Worm (Caenorhabditis elegans) whole organism, L2 larva: ENCODE results near the gene mpz-5.
A peak's percentile ranks its signal among the peaks of the same experiment; 100 is the strongest.

Experiments
- C34F6.9 ChIP-seq: fragments of 150-350 bp; optimal IDR thresholded peaks from 2 replicates; lab custom pipeline; 2014; ENCODE audit warnings: missing biosample characterization, missing genetic modification characterization
- F13H6.1 ChIP-seq: sonication (generic microtip); optimal IDR thresholded peaks from 2 replicates; lab custom pipeline; 2016; ENCODE audit warnings: missing genetic modification characterization, missing compliant biosample characterization
- R02D3.7 ChIP-seq: fragments of 150-350 bp; optimal IDR thresholded peaks from 2 replicates; lab custom pipeline; 2014; ENCODE audit warnings: missing biosample characterization, missing genetic modification characterization
- Y55F3AM.14 ChIP-seq: fragments of 200-800 bp; sonication (Bioruptor generic); optimal IDR thresholded peaks from 2 replicates; lab custom pipeline; 2018; ENCODE audit warnings: mild to moderate bottlenecking, missing genetic modification characterization, missing compliant biosample characterization
- ZK546.5 ChIP-seq: sonication (generic microtip); optimal IDR thresholded peaks from 2 replicates; lab custom pipeline; 2017; ENCODE audit warnings: missing biosample characterization, missing genetic modification characterization
- alr-1 ChIP-seq: fragments of 150-350 bp; optimal IDR thresholded peaks from 2 replicates; lab custom pipeline; 2014; ENCODE audit warnings: missing biosample characterization, missing genetic modification characterization
- aly-2 ChIP-seq: fragments of 150-350 bp; optimal IDR thresholded peaks from 2 replicates; lab custom pipeline; 2014; ENCODE audit warnings: missing biosample characterization, missing genetic modification characterization
- ama-1 ChIP-seq: fragments of 150-350 bp; optimal IDR thresholded peaks from 2 replicates; lab custom pipeline; 2018; ENCODE audit warnings: inconsistent platforms
- blmp-1 ChIP-seq: sonication (generic microtip); optimal IDR thresholded peaks from 2 replicates; lab custom pipeline; 2017; ENCODE audit warnings: missing genetic modification characterization, mild to moderate bottlenecking, missing compliant biosample characterization, antibody characterized with exemption, moderate library complexity; ENCODE audit not compliant: insufficient read depth
- ceh-82 ChIP-seq: fragments of 150-350 bp; optimal IDR thresholded peaks from 2 replicates; lab custom pipeline; 2014; ENCODE audit warnings: missing biosample characterization, missing genetic modification characterization
- crh-2 ChIP-seq: sonication (generic microtip); optimal IDR thresholded peaks from 2 replicates; lab custom pipeline; 2017; ENCODE audit warnings: missing biosample characterization, missing genetic modification characterization
- egl-27 ChIP-seq: sonication (generic microtip); optimal IDR thresholded peaks from 3 replicates; lab custom pipeline; 2017; ENCODE audit warnings: missing biosample characterization, missing genetic modification reagents, missing genetic modification characterization
- elt-1 ChIP-seq: fragments of 150-350 bp; optimal IDR thresholded peaks from 2 replicates; lab custom pipeline; 2014; ENCODE audit warnings: missing biosample characterization, missing genetic modification characterization
- elt-3 ChIP-seq: sonication (generic microtip); optimal IDR thresholded peaks from 2 replicates; lab custom pipeline; 2017; ENCODE audit warnings: missing biosample characterization, missing genetic modification characterization
- fos-1 ChIP-seq: fragments of 150-350 bp; optimal IDR thresholded peaks from 2 replicates; lab custom pipeline; 2014; ENCODE audit warnings: missing biosample characterization, missing genetic modification characterization
- gmeb-1 ChIP-seq: fragments of 150-350 bp; optimal IDR thresholded peaks from 2 replicates; lab custom pipeline; 2014; ENCODE audit warnings: missing biosample characterization, missing genetic modification characterization
- lin-13 ChIP-seq: fragments of 150-350 bp; optimal IDR thresholded peaks from 2 replicates; lab custom pipeline; 2014; ENCODE audit warnings: missing biosample characterization, missing genetic modification reagents, missing genetic modification characterization
- lin-39 ChIP-seq: fragments of 150-350 bp; optimal IDR thresholded peaks from 2 replicates; lab custom pipeline; 2014; ENCODE audit warnings: missing biosample characterization, missing genetic modification reagents, missing genetic modification characterization
- lsy-2 ChIP-seq, 2 experiments: fragments of 150-350 bp in 1 of 2; sonication (generic microtip) in 1 of 2; optimal IDR thresholded peaks; 2 replicates each; lab custom pipeline; 2014 to 2017; ENCODE audit warnings: missing biosample characterization in 2 of 2, missing genetic modification characterization in 2 of 2
- mab-5 ChIP-seq: fragments of 150-350 bp; optimal IDR thresholded peaks from 2 replicates; lab custom pipeline; 2014; ENCODE audit warnings: missing biosample characterization, missing genetic modification characterization
- mdl-1 ChIP-seq, 2 experiments: fragments of 150-350 bp in 1 of 2; sonication (generic microtip) in 1 of 2; optimal IDR thresholded peaks; 2 replicates each; lab custom pipeline; 2017; ENCODE audit warnings: missing biosample characterization in 2 of 2, missing genetic modification characterization in 2 of 2
- nhr-11 ChIP-seq: fragments of 150-350 bp; optimal IDR thresholded peaks from 2 replicates; lab custom pipeline; 2014; ENCODE audit warnings: missing biosample characterization, missing genetic modification characterization
- nhr-12 ChIP-seq: fragments of 150-350 bp; optimal IDR thresholded peaks from 2 replicates; lab custom pipeline; 2014; ENCODE audit warnings: missing biosample characterization, missing genetic modification characterization
- nhr-129 ChIP-seq: fragments of 150-350 bp; optimal IDR thresholded peaks from 2 replicates; lab custom pipeline; 2014; ENCODE audit warnings: missing biosample characterization, missing genetic modification characterization
- nhr-21 ChIP-seq: fragments of 150-350 bp; optimal IDR thresholded peaks from 2 replicates; lab custom pipeline; 2014; ENCODE audit warnings: missing biosample characterization, missing genetic modification characterization
- nhr-23 ChIP-seq: fragments of 150-350 bp; optimal IDR thresholded peaks from 2 replicates; lab custom pipeline; 2014; ENCODE audit warnings: missing biosample characterization, missing genetic modification reagents, missing genetic modification characterization
- nhr-237 ChIP-seq: fragments of 150-350 bp; optimal IDR thresholded peaks from 2 replicates; lab custom pipeline; 2014; ENCODE audit warnings: missing biosample characterization, missing genetic modification characterization
- nhr-25 ChIP-seq: fragments of 150-350 bp; sonication (generic microtip); optimal IDR thresholded peaks from 3 replicates; lab custom pipeline; 2014; ENCODE audit warnings: missing biosample characterization, missing genetic modification characterization
- nhr-77 ChIP-seq: fragments of 150-350 bp; optimal IDR thresholded peaks from 2 replicates; lab custom pipeline; 2014; ENCODE audit warnings: missing biosample characterization, missing genetic modification characterization
- peb-1 ChIP-seq: fragments of 150-350 bp; optimal IDR thresholded peaks from 2 replicates; lab custom pipeline; 2014; ENCODE audit warnings: missing biosample characterization, missing genetic modification characterization
- sem-4 ChIP-seq: fragments of 150-350 bp; optimal IDR thresholded peaks from 2 replicates; lab custom pipeline; 2014; ENCODE audit warnings: missing biosample characterization, missing genetic modification reagents, missing genetic modification characterization
- skn-1 ChIP-seq: sonication (generic microtip); optimal IDR thresholded peaks from 2 replicates; lab custom pipeline; 2017; ENCODE audit warnings: missing biosample characterization, missing genetic modification characterization
- sma-9 ChIP-seq, 2 experiments: fragments of 150-350 bp in 1 of 2; sonication (generic microtip) in 1 of 2; optimal IDR thresholded peaks; 2 replicates each; lab custom pipeline; 2014 to 2016; ENCODE audit warnings: missing genetic modification characterization in 2 of 2, mild to moderate bottlenecking in 1 of 2, missing biosample characterization in 1 of 2, missing compliant biosample characterization in 1 of 2, missing genetic modification reagents in 1 of 2, moderate library complexity in 1 of 2
- snpc-4 ChIP-seq: fragments of 150-350 bp; optimal IDR thresholded peaks from 2 replicates; lab custom pipeline; 2014; ENCODE audit warnings: missing biosample characterization, missing genetic modification characterization
- unc-39 ChIP-seq: fragments of 150-350 bp; optimal IDR thresholded peaks from 2 replicates; lab custom pipeline; 2014; ENCODE audit warnings: missing biosample characterization, missing genetic modification characterization
- unc-55 ChIP-seq: fragments of 150-350 bp; sonication (generic microtip); optimal IDR thresholded peaks from 3 replicates; lab custom pipeline; 2014; ENCODE audit warnings: missing biosample characterization, missing genetic modification reagents, missing genetic modification characterization
- zag-1 ChIP-seq: fragments of 150-350 bp; optimal IDR thresholded peaks from 2 replicates; lab custom pipeline; 2014; ENCODE audit warnings: missing biosample characterization, missing genetic modification characterization
- ztf-1 ChIP-seq: fragments of 200-800 bp; sonication (Bioruptor generic); conservative IDR thresholded peaks from 2 replicates; pipeline ENCODE4 v1.3.6; 2022; ENCODE audit warnings: missing genetic modification characterization, missing compliant biosample characterization
- ztf-11 ChIP-seq: sonication (generic microtip); optimal IDR thresholded peaks from 2 replicates; lab custom pipeline; 2017; ENCODE audit warnings: missing biosample characterization, missing genetic modification characterization
- ztf-4 ChIP-seq: fragments of 150-350 bp; optimal IDR thresholded peaks from 2 replicates; lab custom pipeline; 2014; ENCODE audit warnings: missing biosample characterization, missing genetic modification characterization

The mpz-5 gene

ce11 chrIV:10419896-10420295 is 46.3 kb upstream of the mpz-5 start:
- TF ChIP-seq crh-2 (no peak), C34F6.9 (tag; lab: Kevin White, UChicago) (peak; percentile 44), nhr-129 (tag; lab: Kevin White, UChicago) (peak; percentile 18), ceh-82 (tag; lab: Kevin White, UChicago) (no peak), mab-5 (tag; lab: Kevin White, UChicago) (peak; percentile 12), unc-55 (GFP tag; lab: Kevin White, UChicago) (peak; percentile 24), Y55F3AM.14 (peak; percentile 1), nhr-25 (tag; lab: Kevin White, UChicago) (peak; percentile 32)

DNA sequence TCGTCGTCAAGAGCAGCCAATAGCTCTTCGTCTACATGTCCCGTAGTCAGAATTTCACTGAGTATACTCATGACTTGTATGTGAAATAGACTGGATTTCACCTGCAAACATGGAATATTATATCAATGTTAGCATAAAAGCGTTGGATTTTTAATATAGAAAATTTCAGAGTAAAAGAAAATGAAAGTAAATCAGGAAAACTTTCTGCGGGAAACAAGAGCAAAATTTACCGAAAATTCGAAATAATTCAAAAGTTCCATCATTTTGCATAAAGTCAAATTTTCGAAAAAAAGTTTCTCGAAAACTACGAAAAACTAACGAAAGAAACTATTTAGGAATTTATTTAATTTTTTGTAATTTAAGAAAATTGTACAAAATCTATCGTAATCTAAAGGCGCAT is 44.2 kb upstream of the mpz-5 start, which contains the start of gene F13B12.6:
Gene F13B12.6 (minus strand): TSS at position 101 of the 400 bp plus-strand sequence.
- TF ChIP-seq mab-5 (tag; lab: Kevin White, UChicago), result no peak
- no peak for TF ChIP-seq sma-9 (GFP tag; optimal IDR thresholded peaks at IDR 0.05; lab: Kevin White, UChicago)
- no peak for TF ChIP-seq sma-9 (tag; optimal IDR thresholded peaks at IDR 0.05; lab: Kevin White, UChicago)
- no peak for TF ChIP-seq ztf-1 (GFP tag; lab: Robert Waterston, UW)
- no peak for TF ChIP-seq blmp-1
- no peak for TF ChIP-seq lin-13 (GFP tag; lab: Kevin White, UChicago)
- no peak for TF ChIP-seq unc-39
- TF ChIP-seq snpc-4 (tag; lab: Kevin White, UChicago), result no peak
- no peak for TF ChIP-seq egl-27 (tag; lab: Kevin White, UChicago)
- no peak for TF ChIP-seq ama-1
- TF ChIP-seq nhr-129 (tag; lab: Kevin White, UChicago), result no peak
- no peak for TF ChIP-seq lsy-2 (tag; optimal IDR thresholded peaks at IDR 0.05; lab: Kevin White, UChicago)
- no peak for TF ChIP-seq R02D3.7
- no peak for TF ChIP-seq gmeb-1
- no peak for TF ChIP-seq elt-1 (tag; lab: Kevin White, UChicago)
- TF ChIP-seq ZK546.5, result no peak

ce11 chrIV:10413828-10414227 is 40.2 kb upstream of the mpz-5 start, which contains the start of gene R10H10.7:
Gene R10H10.7 (minus strand): TSS chrIV:10413928.
- TF ChIP-seq sem-4 (tag; lab: Kevin White, UChicago) (no peak), ztf-1 (GFP tag; lab: Robert Waterston, UW) (no peak), lin-39 (no peak), mab-5 (tag; lab: Kevin White, UChicago) (no peak), nhr-77 (tag; lab: Kevin White, UChicago) (no peak), crh-2 (no peak), sma-9 (GFP tag; optimal IDR thresholded peaks at IDR 0.05; lab: Kevin White, UChicago) (no peak), sma-9 (tag; optimal IDR thresholded peaks at IDR 0.05; lab: Kevin White, UChicago) (no peak), ztf-4 (no peak), aly-2 (tag; lab: Kevin White, UChicago) (no peak), nhr-25 (tag; lab: Kevin White, UChicago) (no peak), nhr-11 (no peak), ZK546.5 (no peak), alr-1 (no peak)

ce11 chrIV:10409377-10409776 is 35.8 kb upstream of the mpz-5 start, which contains the start of gene rfk-1:
Gene rfk-1 (minus strand): TSS chrIV:10409477.
- TF ChIP-seq ZK546.5, result no peak
- TF ChIP-seq nhr-23 (tag; lab: Kevin White, UChicago), result no peak
- TF ChIP-seq mab-5 (tag; lab: Kevin White, UChicago), result no peak
- TF ChIP-seq Y55F3AM.14, result no peak

ce11 chrIV:10403193-10404058 is 29.8 kb upstream of the mpz-5 start, which contains the start of gene gpa-7:
Gene gpa-7 (plus strand): TSS chrIV:10404008.
- TF ChIP-seq zag-1 (tag; lab: Kevin White, UChicago), result peak; percentile 85
- no peak for TF ChIP-seq nhr-23 (tag; lab: Kevin White, UChicago)
- no peak for TF ChIP-seq ztf-11 (tag; lab: Kevin White, UChicago)
- TF ChIP-seq R02D3.7, result no peak
- peak; percentile 22 for TF ChIP-seq egl-27 (tag; lab: Kevin White, UChicago)
- peak; percentile 28 for TF ChIP-seq lin-13 (GFP tag; lab: Kevin White, UChicago)
- TF ChIP-seq lsy-2 (tag; optimal IDR thresholded peaks at IDR 0.05; lab: Kevin White, UChicago), result peak; percentile 25 to 62
- TF ChIP-seq C34F6.9 (tag; lab: Kevin White, UChicago), result peak; percentile 84
- peak; percentile 91 for TF ChIP-seq F13H6.1
- TF ChIP-seq blmp-1, result no peak
- TF ChIP-seq alr-1, result no peak
- TF ChIP-seq elt-3 (tag; lab: Kevin White, UChicago), result no peak
- peak; percentile 52 for TF ChIP-seq sem-4 (tag; lab: Kevin White, UChicago)
- TF ChIP-seq skn-1 (tag; lab: Kevin White, UChicago), result no peak
- TF ChIP-seq nhr-12 (tag; lab: Kevin White, UChicago), result no peak
- no peak for TF ChIP-seq ZK546.5
- TF ChIP-seq aly-2 (tag; lab: Kevin White, UChicago), result no peak
- TF ChIP-seq lin-39, result no peak
- peak; percentile 22 for TF ChIP-seq nhr-21 (tag; lab: Kevin White, UChicago)
- peak; percentile 59 for TF ChIP-seq crh-2
- TF ChIP-seq nhr-237 (tag; lab: Kevin White, UChicago), result no peak
- peak; percentile 27 for TF ChIP-seq fos-1 (tag; lab: Kevin White, UChicago)
- TF ChIP-seq Y55F3AM.14, result peak; percentile 22
- TF ChIP-seq ama-1, result no peak
- TF ChIP-seq mdl-1 (tag; optimal IDR thresholded peaks at IDR 0.05; lab: Kevin White, UChicago), result peak; percentile 32 to 35
- no peak for TF ChIP-seq peb-1 (tag; lab: Kevin White, UChicago)
- no peak for TF ChIP-seq nhr-77 (tag; lab: Kevin White, UChicago)
- TF ChIP-seq nhr-11, result no peak
